Worm (Caenorhabditis elegans) whole organism, young adult: ENCODE data around the gene C25F9.4.
A peak's percentile ranks its signal among the peaks of the same experiment; 100 is the strongest.

ENCODE experiments used
- B0019.2 ChIP-seq: fragments of 200-800 bp; sonication (Bioruptor generic); conservative IDR thresholded peaks from 2 replicates; pipeline ENCODE4 v1.3.6; 2022; ENCODE audit warnings: missing genetic modification reagents, missing genetic modification characterization, missing compliant biosample characterization
- F37B4.10 ChIP-seq: fragments of 200-800 bp; sonication (Bioruptor generic); IDR thresholded peaks from 2 replicates; pipeline ENCODE4 v1.3.6; 2022; ENCODE audit warnings: missing genetic modification characterization, missing compliant biosample characterization
- Y53F4B.3 ChIP-seq: fragments of 200-800 bp; sonication (Bioruptor generic); IDR thresholded peaks from 2 replicates; pipeline ENCODE4 v1.3.6; 2022; ENCODE audit warnings: missing genetic modification reagents, missing genetic modification characterization, missing compliant biosample characterization
- attf-5 ChIP-seq: fragments of 200-800 bp; sonication (Bioruptor generic); optimal IDR thresholded peaks from 2 replicates; lab custom pipeline; 2018; ENCODE audit warnings: mild to moderate bottlenecking, missing genetic modification characterization, missing compliant biosample characterization
- cebp-1 ChIP-seq, 2 experiments: fragments of 200-800 bp in 1 of 2; sonication (Bioruptor generic) in 1 of 2; sonication (generic microtip) in 1 of 2; IDR thresholded peaks in 1 of 2; optimal IDR thresholded peaks in 1 of 2; 2 replicates each; pipeline versions ENCODE4 v1.3.6 to Lab custom; 2017 to 2022; ENCODE audit warnings: missing compliant biosample characterization in 2 of 2, missing genetic modification characterization in 2 of 2, mild to moderate bottlenecking in 1 of 2, missing genetic modification reagents in 1 of 2, moderate library complexity in 1 of 2
- ceh-100 ChIP-seq: fragments of 200-800 bp; sonication (Bioruptor generic); IDR thresholded peaks from 2 replicates; pipeline ENCODE4 v1.3.6; 2022; ENCODE audit warnings: missing genetic modification reagents, missing genetic modification characterization, missing compliant biosample characterization
- dox-1 ChIP-seq: fragments of 200-800 bp; sonication (Bioruptor generic); IDR thresholded peaks from 2 replicates; pipeline ENCODE4 v1.3.6; 2022; ENCODE audit warnings: missing genetic modification reagents, missing genetic modification characterization, missing compliant biosample characterization
- dpff-1 ChIP-seq: sonication (generic microtip); optimal IDR thresholded peaks from 2 replicates; lab custom pipeline; 2017; ENCODE audit warnings: mild to moderate bottlenecking, missing genetic modification characterization, missing compliant biosample characterization
- efl-1 ChIP-seq: fragments of 150-350 bp; optimal IDR thresholded peaks from 2 replicates; lab custom pipeline; 2014; ENCODE audit warnings: missing biosample characterization, missing genetic modification reagents, missing genetic modification characterization
- ets-4 ChIP-seq: fragments of 200-800 bp; sonication (Bioruptor generic); optimal IDR thresholded peaks from 2 replicates; lab custom pipeline; 2018; ENCODE audit warnings: mild to moderate bottlenecking, missing genetic modification characterization, missing compliant biosample characterization
- fkh-3 ChIP-seq: sonication (generic microtip); optimal IDR thresholded peaks from 2 replicates; lab custom pipeline; 2016; ENCODE audit warnings: mild to moderate bottlenecking, missing genetic modification characterization, missing compliant biosample characterization
- gei-17 ChIP-seq: fragments of 200-800 bp; sonication (Bioruptor generic); optimal IDR thresholded peaks from 2 replicates; lab custom pipeline; 2018; ENCODE audit warnings: mild to moderate bottlenecking, missing genetic modification characterization, missing compliant biosample characterization
- hmg-1.2 ChIP-seq: fragments of 200-800 bp; sonication (Bioruptor generic); IDR thresholded peaks from 2 replicates; pipeline ENCODE4 v1.3.6; 2022; ENCODE audit warnings: missing genetic modification reagents, missing genetic modification characterization, missing compliant biosample characterization
- lin-35 ChIP-seq, 3 experiments: fragments of 150-350 bp in 2 of 3; sonication (generic microtip) in 1 of 3; optimal IDR thresholded peaks; 2 replicates each; lab custom pipeline; 2014 to 2018; ENCODE audit warnings: missing biosample characterization in 3 of 3, missing genetic modification characterization in 3 of 3, missing genetic modification reagents in 3 of 3
- lin-54 ChIP-seq: fragments of 200-800 bp; sonication (Bioruptor generic); optimal IDR thresholded peaks from 2 replicates; lab custom pipeline; 2018; ENCODE audit warnings: mild to moderate bottlenecking, missing genetic modification characterization, missing compliant biosample characterization
- lsy-27 ChIP-seq: sonication (generic microtip); optimal IDR thresholded peaks from 2 replicates; lab custom pipeline; 2017; ENCODE audit warnings: missing genetic modification characterization, mild to moderate bottlenecking, missing compliant biosample characterization, antibody characterized with exemption, missing genotype, borderline replicate concordance; ENCODE audit not compliant: insufficient read depth
- mes-4 ChIP-seq: sonication (generic microtip); optimal IDR thresholded peaks from 2 replicates; lab custom pipeline; 2016; ENCODE audit warnings: missing genotype, missing genetic modification characterization, missing compliant biosample characterization
- mxl-1 ChIP-seq: sonication (generic microtip); optimal IDR thresholded peaks from 2 replicates; lab custom pipeline; 2016; ENCODE audit warnings: missing genetic modification characterization, missing compliant biosample characterization
- nhr-80 ChIP-seq: sonication (generic microtip); optimal IDR thresholded peaks from 2 replicates; lab custom pipeline; 2016; ENCODE audit warnings: missing genetic modification characterization, missing compliant biosample characterization
- unc-62 ChIP-seq: fragments of 150-350 bp; optimal IDR thresholded peaks from 2 replicates; lab custom pipeline; 2014; ENCODE audit warnings: missing biosample characterization, missing genetic modification reagents, missing genetic modification characterization
- xnd-1 ChIP-seq: sonication (generic microtip); optimal IDR thresholded peaks from 2 replicates; lab custom pipeline; 2016; ENCODE audit warnings: missing genotype, missing genetic modification reagents, missing genetic modification characterization, missing compliant biosample characterization
- zim-3 ChIP-seq: sonication (generic microtip); optimal IDR thresholded peaks from 2 replicates; lab custom pipeline; 2017; ENCODE audit warnings: mild to moderate bottlenecking, missing genetic modification characterization, moderate library complexity, missing compliant biosample characterization
- ztf-25 ChIP-seq: fragments of 200-800 bp; sonication (Bioruptor generic); IDR thresholded peaks from 2 replicates; pipeline ENCODE4 v1.3.6; 2022; ENCODE audit warnings: missing genetic modification reagents, missing genetic modification characterization, missing compliant biosample characterization
- ztf-26 ChIP-seq: sonication (generic microtip); optimal IDR thresholded peaks from 2 replicates; lab custom pipeline; 2017; ENCODE audit warnings: missing genetic modification characterization, missing compliant biosample characterization
- ztf-3 ChIP-seq: fragments of 200-800 bp; sonication (Bioruptor generic); optimal IDR thresholded peaks from 2 replicates; lab custom pipeline; 2018; ENCODE audit warnings: mild to moderate bottlenecking, missing genetic modification characterization, missing compliant biosample characterization

The C25F9.4 gene

ce11 chrV:19448805-19449204, 32.4 kb upstream of the C25F9.4 start, which contains the start of gene M04C3.2:
Gene M04C3.2 (minus strand): TSS chrV:19448905.
- TF ChIP-seq efl-1 (GFP tag; lab: Kevin White, UChicago), result no peak
- no peak for TF ChIP-seq attf-5 (GFP tag; lab: Kevin White, UChicago)
- TF ChIP-seq mxl-1, result no peak
- no peak for TF ChIP-seq hmg-1.2
- TF ChIP-seq Y53F4B.3 (GFP tag; lab: Robert Waterston, UW), result no peak
- no peak for TF ChIP-seq xnd-1 (tag; lab: Kevin White, UChicago)
- no peak for TF ChIP-seq lsy-27

ce11 chrV:19445442-19445841, 29.1 kb upstream of the C25F9.4 start, which contains the start of gene M04C3.1:
Gene M04C3.1 (minus strand): TSS chrV:19445605.
- TF ChIP-seq gei-17 (GFP tag; lab: Kevin White, UChicago) (no peak), nhr-80 (tag; lab: Kevin White, UChicago) (peak; percentile 23)

DNA sequence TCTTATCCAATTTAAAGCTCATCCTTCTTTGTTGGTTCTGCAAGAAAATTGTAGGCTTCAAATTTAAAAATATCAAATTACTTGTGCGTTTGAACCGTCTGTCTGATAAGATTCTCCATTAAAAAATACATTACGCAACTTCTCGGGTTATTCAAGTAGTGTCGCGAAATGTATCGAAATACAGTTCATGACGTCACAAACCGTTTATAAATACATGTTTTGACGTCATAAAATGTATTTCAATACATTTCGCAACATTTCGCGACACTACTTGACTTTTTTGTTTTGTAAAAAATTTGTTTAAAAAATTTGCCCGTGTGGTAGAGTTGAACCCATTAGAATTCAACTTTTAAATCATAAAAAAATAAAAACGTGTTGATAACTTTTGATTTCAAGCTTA, 27.2 kb upstream of the C25F9.4 start:
- TF ChIP-seq cebp-1 (GFP tag; IDR thresholded peaks at IDR 0.05; lab: Robert Waterston, UW), result peak; percentile 36; the same call in 1 of the 2 replicates
- peak; percentile 88 for TF ChIP-seq cebp-1 (tag; optimal IDR thresholded peaks at IDR 0.05; lab: Kevin White, UChicago)
- no peak for TF ChIP-seq ceh-100 (GFP tag; lab: Robert Waterston, UW)
- TF ChIP-seq unc-62, result peak; percentile 3

DNA sequence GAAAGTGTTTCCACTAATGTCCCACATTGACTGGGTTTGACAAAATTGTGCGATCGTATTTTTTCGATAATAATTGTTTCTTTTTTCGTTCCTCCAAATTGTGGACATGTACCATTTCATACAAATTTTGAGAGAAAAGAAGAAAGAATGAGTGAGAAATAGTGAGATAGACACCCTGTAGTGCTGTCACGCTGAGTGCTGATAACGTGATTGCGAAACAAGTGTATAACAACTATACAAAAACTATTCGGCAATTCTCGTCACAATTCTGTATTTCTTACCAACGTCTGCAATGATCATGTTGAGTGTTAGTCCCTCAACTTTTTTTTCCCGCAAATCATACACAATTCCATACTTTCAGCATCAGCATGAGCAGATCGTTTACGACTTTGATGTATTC, 19.9 kb upstream of the C25F9.4 start, which contains the start of gene C25F9.14:
C25F9.14 (plus strand) TSS at position 178 of the 400 bp plus-strand sequence.
- TF ChIP-seq nhr-80 (tag; lab: Kevin White, UChicago) (peak; percentile 51), B0019.2 (GFP tag; lab: Robert Waterston, UW) (no peak), ztf-26 (tag; lab: Kevin White, UChicago) (no peak), cebp-1 (GFP tag; IDR thresholded peaks at IDR 0.05; lab: Robert Waterston, UW) (peak; percentile 51; the same call in 1 of the 2 replicates), cebp-1 (tag; optimal IDR thresholded peaks at IDR 0.05; lab: Kevin White, UChicago) (peak; percentile 80)

- no peak for TF ChIP-seq ets-4 (GFP tag; lab: Kevin White, UChicago)
- peak; percentile 61; the same call in 1 of the 2 replicates for TF ChIP-seq cebp-1 (GFP tag; IDR thresholded peaks at IDR 0.05; lab: Robert Waterston, UW)
- TF ChIP-seq cebp-1 (tag; optimal IDR thresholded peaks at IDR 0.05; lab: Kevin White, UChicago), result peak; percentile 72
These were observed 17.5 kb upstream of the C25F9.4 start, which contains the start of gene C25F9.16 for ce11 chrV:19433806-19434437. Gene C25F9.16 (plus strand): TSS chrV:19434387.

DNA sequence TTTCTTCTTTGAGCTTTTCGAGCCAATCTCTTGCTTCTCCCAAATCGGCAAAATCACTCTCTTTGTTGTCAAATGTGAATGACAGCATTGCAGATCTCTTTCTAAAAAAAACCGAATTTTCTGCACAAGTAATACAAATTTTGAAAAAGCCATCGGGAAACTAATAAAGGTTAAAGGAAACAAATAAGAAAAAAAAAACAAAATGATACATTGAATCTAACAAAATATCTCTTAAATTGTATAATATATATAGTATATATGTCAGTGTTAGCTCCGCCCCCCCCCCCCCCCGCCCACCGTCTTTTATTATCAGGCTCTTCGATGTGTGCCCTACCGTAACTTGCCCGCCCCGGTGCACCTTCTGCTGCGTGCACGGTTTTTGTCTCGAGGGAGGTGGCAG, 16.6 kb upstream of the C25F9.4 start, which contains the start of gene C25F9.11:
C25F9.11 (minus strand) TSS at position 101 of the 400 bp plus-strand sequence.
- no peak for TF ChIP-seq zim-3 (tag; lab: Kevin White, UChicago)
- TF ChIP-seq mes-4 (tag; lab: Kevin White, UChicago), result no peak
- TF ChIP-seq lin-54 (GFP tag; lab: Kevin White, UChicago), result no peak
- TF ChIP-seq fkh-3, result no peak
- no peak for TF ChIP-seq dox-1 (GFP tag; lab: Robert Waterston, UW)
- no peak for TF ChIP-seq ztf-25 (GFP tag; lab: Robert Waterston, UW)
- no peak for TF ChIP-seq hmg-1.2
- no peak for TF ChIP-seq ztf-3 (GFP tag; lab: Kevin White, UChicago)
- TF ChIP-seq lin-35 (GFP tag; optimal IDR thresholded peaks at IDR 0.05; lab: Kevin White, UChicago), result no peak
- TF ChIP-seq F37B4.10, result no peak

DNA sequence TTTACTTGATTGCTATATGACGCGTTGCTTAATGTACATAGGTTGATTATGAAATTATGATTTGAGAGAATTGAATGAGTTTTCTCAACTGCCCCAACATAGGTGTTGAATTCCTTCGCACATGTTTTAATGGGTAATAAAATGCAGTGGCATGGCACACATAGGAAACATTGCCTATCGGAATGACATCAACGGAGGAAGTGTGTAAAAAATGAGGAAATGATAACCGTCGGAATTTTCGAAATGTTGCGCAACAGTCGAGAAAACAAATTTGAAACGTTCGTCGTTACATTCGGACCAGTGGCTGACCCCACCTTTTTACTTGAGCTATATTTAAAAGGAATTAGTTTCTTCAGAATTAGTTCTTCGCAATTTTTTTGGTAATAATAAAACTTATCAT, 15.7 kb upstream of the C25F9.4 start:
- peak; percentile 53; the same call in 1 of the 2 replicates for TF ChIP-seq cebp-1 (GFP tag; IDR thresholded peaks at IDR 0.05; lab: Robert Waterston, UW)
- TF ChIP-seq cebp-1 (tag; optimal IDR thresholded peaks at IDR 0.05; lab: Kevin White, UChicago), result peak; percentile 57
- TF ChIP-seq dpff-1 (tag; lab: Kevin White, UChicago), result no peak
